Fruit fly (Drosophila melanogaster) whole organism, wandering third instar larva: Measurements from ENCODE around the gene Sfp77F.

Experiments used
- CG32264 ChIP-seq: fragments of 200-800 bp; sonication (Bioruptor generic); optimal IDR thresholded peaks from 2 replicates; lab custom pipeline; 2016; ENCODE audit warnings: missing biosample characterization, missing genetic modification characterization
- Dfd ChIP-seq: fragments of >200 bp; optimal IDR thresholded peaks from 2 replicates; lab custom pipeline; 2017; ENCODE audit warnings: missing biosample characterization, missing genetic modification characterization
- GATAd ChIP-seq: sonication (Bioruptor generic); optimal IDR thresholded peaks from 2 replicates; lab custom pipeline; 2016; ENCODE audit warnings: missing biosample characterization, missing genetic modification characterization
- br ChIP-seq: fragments of 200-800 bp; sonication (Bioruptor generic); optimal IDR thresholded peaks from 2 replicates; lab custom pipeline; 2016; ENCODE audit warnings: missing biosample characterization, missing genetic modification characterization
- h ChIP-seq: fragments of 200-800 bp; sonication (Bioruptor generic); optimal IDR thresholded peaks from 3 replicates; lab custom pipeline; 2016; ENCODE audit warnings: missing biosample characterization, mild to moderate bottlenecking, missing genetic modification characterization
- pan ChIP-seq: fragments of >200 bp; optimal IDR thresholded peaks from 2 replicates; lab custom pipeline; 2017
- psq ChIP-seq: fragments of 200-800 bp; sonication (Bioruptor generic); optimal IDR thresholded peaks from 3 replicates; lab custom pipeline; 2017; ENCODE audit warnings: missing biosample characterization, mild to moderate bottlenecking, missing genetic modification characterization, moderate library complexity
- usp ChIP-seq: fragments of >200 bp; optimal IDR thresholded peaks from 2 replicates; lab custom pipeline; 2017; ENCODE audit warnings: missing biosample characterization, missing genetic modification characterization

- no peak for TF ChIP-seq psq (GFP tag; lab: Kevin White, UChicago)
- no peak for TF ChIP-seq GATAd
- no peak for TF ChIP-seq usp (GFP tag; lab: Kevin White, UChicago)
- no peak for TF ChIP-seq h
- no peak for TF ChIP-seq Dfd (GFP tag; lab: Kevin White, UChicago)
- TF ChIP-seq CG32264 (GFP tag; lab: Kevin White, UChicago) = no peak
- TF ChIP-seq br (GFP tag; lab: Kevin White, UChicago) = no peak
- TF ChIP-seq pan = no peak
Measured at dm6 chr3L:20885172-20885571, 12.0 kb downstream of the Sfp77F start, which contains the start of gene CG32432.
